Fruit fly (Drosophila melanogaster): ENCODE data around the gene CG13445.
A peak's percentile ranks its signal among the peaks of the same experiment; 100 is the strongest.

DNA sequence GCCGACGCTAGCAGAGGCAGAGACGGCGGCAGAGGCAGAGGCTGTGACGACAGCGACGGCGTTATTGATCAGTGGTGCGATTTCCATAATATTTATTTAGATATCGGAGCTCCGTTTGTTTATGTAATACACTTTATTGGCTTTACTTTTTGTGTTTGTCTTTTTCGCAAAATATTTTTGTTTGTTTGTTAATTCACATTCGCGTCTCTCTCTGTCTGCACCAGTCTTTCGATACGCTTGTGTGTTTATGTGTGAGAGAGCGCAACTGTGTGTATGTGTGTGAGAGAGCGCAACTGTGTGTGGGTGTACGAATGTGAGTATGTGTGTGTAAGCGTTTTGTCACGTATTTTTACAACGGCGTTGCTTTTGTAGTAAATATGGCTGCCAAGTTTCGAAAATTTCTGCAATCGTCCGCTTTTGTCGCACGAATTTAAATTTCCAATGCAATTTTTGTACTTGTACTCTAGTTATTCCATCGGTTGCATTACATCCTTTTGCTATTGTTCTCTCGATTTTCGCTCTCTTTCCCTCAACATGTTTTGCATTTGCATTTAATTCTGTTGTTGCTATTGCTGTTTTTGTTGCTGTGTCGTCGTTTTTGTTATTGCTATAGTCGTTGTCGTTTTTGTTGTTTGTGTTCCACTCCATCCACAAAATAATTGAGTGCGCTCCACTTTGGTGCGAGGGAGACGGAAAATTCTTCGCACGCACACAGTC lies 16.4 kb downstream of the CG13445 start:
- TF ChIP-seq fd85E (GFP tag; optimal IDR thresholded peaks at IDR 0.05) (peak; percentile 37), Ets96B (tag; optimal IDR thresholded peaks at IDR 0.05) (no peak), eg (GFP tag; IDR thresholded peaks at IDR 0.05) (peak; percentile 76), Hr39 (GFP tag; optimal IDR thresholded peaks at IDR 0.05) (no peak), CG6854 (GFP tag; optimal IDR thresholded peaks at IDR 0.05) (peak; percentile 25), fd59A (GFP tag; optimal IDR thresholded peaks at IDR 0.05) (no peak), CG16779 (tag; optimal IDR thresholded peaks at IDR 0.05) (peak; percentile 51), Eip78C (GFP tag) (peak; percentile 76), ss (GFP tag; optimal IDR thresholded peaks at IDR 0.05) (peak; percentile 10 to 51), Met (GFP tag; optimal IDR thresholded peaks at IDR 0.05) (peak; percentile 21)

Data from whole organism, prepupa.